Worm (Caenorhabditis elegans) whole organism, L4 larva: ENCODE measurements around the gene B0252.5.

ENCODE experiments used
- D1046.2 ChIP-seq: fragments of 200-800 bp; sonication (Bioruptor generic); IDR thresholded peaks from 2 replicates; pipeline ENCODE4 v1.3.6; 2022; ENCODE audit warnings: missing genetic modification characterization, missing compliant biosample characterization
- F26F4.8 ChIP-seq: fragments of 200-800 bp; sonication (Bioruptor generic); conservative IDR thresholded peaks from 2 replicates; pipeline ENCODE4 v1.3.6; 2022; ENCODE audit warnings: missing genetic modification characterization, missing compliant biosample characterization
- F37D6.2 ChIP-seq: sonication (generic microtip); optimal IDR thresholded peaks from 2 replicates; lab custom pipeline; 2016; ENCODE audit warnings: mild to moderate bottlenecking, missing genetic modification characterization, missing compliant biosample characterization
- T20F7.1 ChIP-seq: fragments of 200-800 bp; sonication (Bioruptor generic); optimal IDR thresholded peaks from 2 replicates; lab custom pipeline; 2018; ENCODE audit warnings: mild to moderate bottlenecking, missing genetic modification characterization, missing compliant biosample characterization
- Y105C5A.15 ChIP-seq: fragments of 200-800 bp; sonication (Bioruptor generic); IDR thresholded peaks from 2 replicates; pipeline ENCODE4 v1.3.6; 2022; ENCODE audit warnings: missing genetic modification characterization, missing compliant biosample characterization
- ZK546.5 ChIP-seq, 2 experiments: sonication (generic microtip); optimal IDR thresholded peaks; 2 replicates each; lab custom pipeline; 2017; ENCODE audit warnings: missing biosample characterization in 2 of 2, missing genetic modification characterization in 2 of 2
- aly-2 ChIP-seq: sonication (generic microtip); optimal IDR thresholded peaks from 2 replicates; lab custom pipeline; 2018; ENCODE audit warnings: missing biosample characterization, missing genetic modification characterization
- attf-4 ChIP-seq: sonication (generic microtip); optimal IDR thresholded peaks from 3 replicates; lab custom pipeline; 2017; ENCODE audit warnings: missing biosample characterization, missing genetic modification characterization
- ceh-82 ChIP-seq: sonication (generic microtip); optimal IDR thresholded peaks from 2 replicates; lab custom pipeline; 2017; ENCODE audit warnings: missing biosample characterization, missing genetic modification characterization
- ctbp-1 ChIP-seq: fragments of 200-800 bp; sonication (Bioruptor generic); IDR thresholded peaks from 2 replicates; pipeline ENCODE4 v1.3.6; 2022; ENCODE audit warnings: missing genetic modification reagents, missing genetic modification characterization, missing compliant biosample characterization
- daf-16 ChIP-seq, 3 experiments: sonication (generic microtip); optimal IDR thresholded peaks; 2 replicates each; lab custom pipeline; 2016 to 2017; ENCODE audit warnings: missing genetic modification characterization in 3 of 3, missing genetic modification reagents in 3 of 3, mild to moderate bottlenecking in 2 of 3, missing compliant biosample characterization in 2 of 3, missing biosample characterization in 1 of 3, moderate library complexity in 1 of 3
- daf-19 ChIP-seq: fragments of 200-800 bp; sonication (Bioruptor generic); conservative IDR thresholded peaks from 2 replicates; pipeline ENCODE4 v1.3.6; 2022; ENCODE audit warnings: missing genetic modification characterization, missing compliant biosample characterization
- daf-8 ChIP-seq: fragments of 200-800 bp; sonication (Bioruptor generic); IDR thresholded peaks from 2 replicates; pipeline ENCODE4 v1.3.6; 2022; ENCODE audit warnings: missing genetic modification characterization, missing compliant biosample characterization
- dmd-6 ChIP-seq: fragments of 200-800 bp; sonication (Bioruptor generic); IDR thresholded peaks from 2 replicates; pipeline ENCODE4 v1.3.6; 2022; ENCODE audit warnings: missing genetic modification reagents, missing genetic modification characterization, missing compliant biosample characterization
- dmd-9 ChIP-seq: fragments of 200-800 bp; sonication (Bioruptor generic); IDR thresholded peaks from 2 replicates; pipeline ENCODE4 v1.3.6; 2022; ENCODE audit warnings: missing genetic modification reagents, missing genetic modification characterization, missing compliant biosample characterization
- duxl-1 ChIP-seq: sonication (generic microtip); optimal IDR thresholded peaks from 2 replicates; lab custom pipeline; 2016; ENCODE audit warnings: mild to moderate bottlenecking, missing genetic modification characterization, moderate library complexity, missing compliant biosample characterization; ENCODE audit not compliant: poor library complexity
- dve-1 ChIP-seq: sonication (generic microtip); optimal IDR thresholded peaks from 2 replicates; lab custom pipeline; 2017; ENCODE audit warnings: antibody characterized with exemption, mild to moderate bottlenecking, missing genetic modification characterization, missing compliant biosample characterization; ENCODE audit not compliant: insufficient read depth
- hif-1 ChIP-seq, 2 experiments: sonication (generic microtip); optimal IDR thresholded peaks; 2 replicates each; lab custom pipeline; 2016 to 2017; ENCODE audit warnings: missing compliant biosample characterization in 2 of 2, missing genetic modification characterization in 2 of 2, missing genetic modification reagents in 2 of 2, missing genotype in 2 of 2, mild to moderate bottlenecking in 1 of 2
- hlh-30 ChIP-seq: sonication (generic microtip); optimal IDR thresholded peaks from 2 replicates; lab custom pipeline; 2017; ENCODE audit warnings: antibody characterized with exemption, mild to moderate bottlenecking, missing genetic modification characterization, missing compliant biosample characterization; ENCODE audit not compliant: insufficient read depth
- hmg-1.1 ChIP-seq: fragments of 200-800 bp; sonication (Bioruptor generic); IDR thresholded peaks from 2 replicates; pipeline ENCODE4 v1.3.6; 2022; ENCODE audit warnings: missing genetic modification reagents, missing genetic modification characterization, missing compliant biosample characterization
- lin-13 ChIP-seq: fragments of 150-350 bp; optimal IDR thresholded peaks from 2 replicates; lab custom pipeline; 2014; ENCODE audit warnings: missing biosample characterization, missing genetic modification reagents, missing genetic modification characterization
- lin-15B ChIP-seq: fragments of 150-350 bp; sonication (generic microtip); optimal IDR thresholded peaks from 3 replicates; lab custom pipeline; 2014; ENCODE audit warnings: missing biosample characterization, missing genetic modification characterization
- lin-29 ChIP-seq: fragments of 200-800 bp; sonication (Bioruptor generic); IDR thresholded peaks from 2 replicates; pipeline ENCODE4 v1.3.6; 2022; ENCODE audit warnings: missing genetic modification reagents, missing genetic modification characterization, missing compliant biosample characterization
- lsy-2 ChIP-seq, 2 experiments: fragments of 150-350 bp in 1 of 2; sonication (generic microtip) in 1 of 2; optimal IDR thresholded peaks; 2 replicates each; lab custom pipeline; 2014 to 2017; ENCODE audit warnings: missing biosample characterization in 2 of 2, missing genetic modification characterization in 2 of 2
- mdl-1 ChIP-seq, 2 experiments: fragments of 150-350 bp in 1 of 2; sonication (generic microtip) in 1 of 2; optimal IDR thresholded peaks; 2 replicates each; lab custom pipeline; 2014 to 2017; ENCODE audit warnings: missing biosample characterization in 2 of 2, missing genetic modification characterization in 2 of 2
- mdt-29 ChIP-seq: fragments of 200-800 bp; sonication (Bioruptor generic); IDR thresholded peaks from 2 replicates; pipeline ENCODE4 v1.3.6; 2022; ENCODE audit warnings: missing genetic modification reagents, missing genetic modification characterization, missing compliant biosample characterization
- mep-1 ChIP-seq: fragments of 150-350 bp; sonication (generic microtip); optimal IDR thresholded peaks from 3 replicates; lab custom pipeline; 2014; ENCODE audit warnings: missing biosample characterization, missing genetic modification characterization
- mes-2 ChIP-seq: sonication (generic microtip); optimal IDR thresholded peaks from 2 replicates; lab custom pipeline; 2016; ENCODE audit warnings: missing genotype, mild to moderate bottlenecking, missing genetic modification characterization, missing compliant biosample characterization; ENCODE audit not compliant: poor library complexity, severe bottlenecking
- mxl-3 ChIP-seq: fragments of 200-800 bp; sonication (Bioruptor generic); optimal IDR thresholded peaks from 2 replicates; lab custom pipeline; 2018; ENCODE audit warnings: mild to moderate bottlenecking, missing genetic modification characterization, missing compliant biosample characterization
- nhr-10 ChIP-seq: fragments of 150-350 bp; optimal IDR thresholded peaks from 2 replicates; lab custom pipeline; 2014; ENCODE audit warnings: missing biosample characterization, missing genetic modification characterization
- nhr-11 ChIP-seq: fragments of 150-350 bp; optimal IDR thresholded peaks from 2 replicates; lab custom pipeline; 2014; ENCODE audit warnings: missing biosample characterization, missing genetic modification characterization
- nhr-28 ChIP-seq: fragments of 150-350 bp; optimal IDR thresholded peaks from 2 replicates; lab custom pipeline; 2014; ENCODE audit warnings: missing biosample characterization, missing genetic modification characterization
- nhr-48 ChIP-seq: sonication (generic microtip); optimal IDR thresholded peaks from 2 replicates; lab custom pipeline; 2016; ENCODE audit warnings: mild to moderate bottlenecking, missing genetic modification characterization, missing compliant biosample characterization
- nhr-76 ChIP-seq: fragments of 150-350 bp; optimal IDR thresholded peaks from 2 replicates; lab custom pipeline; 2014; ENCODE audit warnings: missing biosample characterization, missing genetic modification characterization
- nhr-77 ChIP-seq: fragments of 150-350 bp; optimal IDR thresholded peaks from 2 replicates; lab custom pipeline; 2014; ENCODE audit warnings: missing biosample characterization, missing genetic modification characterization
- pha-4 ChIP-seq, 2 experiments: fragments of 150-350 bp in 1 of 2; fragments of 200-800 bp in 1 of 2; sonication (Bioruptor generic) in 1 of 2; IDR thresholded peaks in 1 of 2; optimal IDR thresholded peaks in 1 of 2; 2 replicates each; pipeline versions ENCODE4 v1.3.6 to Lab custom; 2014 to 2022; ENCODE audit warnings: missing genetic modification characterization in 2 of 2, missing genetic modification reagents in 2 of 2, missing biosample characterization in 1 of 2, missing compliant biosample characterization in 1 of 2
- php-3 ChIP-seq: fragments of 200-800 bp; sonication (Bioruptor generic); IDR thresholded peaks from 2 replicates; pipeline ENCODE4 v1.3.6; 2022; ENCODE audit warnings: missing genetic modification reagents, missing genetic modification characterization, missing compliant biosample characterization
- snpc-1.2 ChIP-seq: fragments of 200-800 bp; sonication (Bioruptor generic); IDR thresholded peaks from 2 replicates; pipeline ENCODE4 v1.3.6; 2022; ENCODE audit warnings: missing genetic modification reagents, missing genetic modification characterization, missing compliant biosample characterization
- spr-3 ChIP-seq: fragments of 200-800 bp; sonication (Bioruptor generic); optimal IDR thresholded peaks from 2 replicates; lab custom pipeline; 2018; ENCODE audit warnings: mild to moderate bottlenecking, missing genetic modification characterization, missing compliant biosample characterization
- tag-97 ChIP-seq: fragments of 200-800 bp; sonication (Bioruptor generic); IDR thresholded peaks from 2 replicates; pipeline ENCODE4 v1.3.6; 2022; ENCODE audit warnings: missing genetic modification characterization, missing compliant biosample characterization
- unc-39 ChIP-seq: sonication (generic microtip); optimal IDR thresholded peaks from 2 replicates; lab custom pipeline; 2017; ENCODE audit warnings: missing biosample characterization, missing genetic modification characterization
- unc-62 ChIP-seq, 3 experiments: fragments of 150-350 bp in 1 of 3; sonication (generic microtip); optimal IDR thresholded peaks in 2 of 3; peaks in 1 of 3; 1 replicate in 1 of 3; 2 replicates in 2 of 3; lab custom pipeline; 2014 to 2017; ENCODE audit warnings: missing biosample characterization in 3 of 3, missing genetic modification characterization in 3 of 3, missing genetic modification reagents in 3 of 3, missing genotype in 1 of 3
- zag-1 ChIP-seq: fragments of 150-350 bp; optimal IDR thresholded peaks from 2 replicates; lab custom pipeline; 2014; ENCODE audit warnings: missing biosample characterization, missing genetic modification characterization
- zfp-3 ChIP-seq: fragments of 200-800 bp; sonication (Bioruptor generic); conservative IDR thresholded peaks from 2 replicates; pipeline ENCODE4 v1.3.6; 2022; ENCODE audit warnings: missing genetic modification reagents, missing genetic modification characterization, missing compliant biosample characterization

The B0252.5 gene

DNA sequence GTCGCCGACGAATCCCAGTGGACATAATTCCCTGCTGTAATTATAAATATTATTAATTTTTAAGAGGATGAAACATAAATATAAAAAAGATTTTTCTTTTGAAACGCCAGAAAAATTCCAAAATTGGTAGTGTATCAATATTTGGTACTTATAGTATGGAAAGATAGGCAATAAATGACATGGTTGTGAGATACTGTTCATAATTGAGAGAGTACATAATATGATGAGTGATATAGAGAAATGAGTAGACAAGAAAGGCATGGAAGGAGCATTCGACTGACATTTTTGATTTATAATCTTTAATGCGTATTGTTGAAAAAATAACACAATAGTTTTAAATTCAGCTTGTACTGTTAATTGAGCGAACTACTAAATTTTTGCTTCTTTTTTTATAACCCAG is 21.2 kb downstream of the B0252.5 start, which contains the start of gene C44B7.11 (continued):
- TF ChIP-seq ceh-82 (tag; lab: Kevin White, UChicago) (no peak), tag-97 (no peak), nhr-48 (tag; lab: Kevin White, UChicago) (no peak), nhr-10 (no peak), dmd-6 (GFP tag; lab: Robert Waterston, UW) (no peak; the same call in 1 of the 2 replicates), lin-15B (no peak), D1046.2 (no peak), pha-4 (GFP tag; IDR thresholded peaks at IDR 0.05; lab: Robert Waterston, UW) (no peak), pha-4 (tag; optimal IDR thresholded peaks at IDR 0.05; lab: Kevin White, UChicago) (no peak), T20F7.1 (GFP tag; lab: Kevin White, UChicago) (no peak), php-3 (no peak), nhr-28 (peak; percentile 46), ctbp-1 (no peak), attf-4 (tag; lab: Kevin White, UChicago) (no peak), ZK546.5 (tag; optimal IDR thresholded peaks at IDR 0.05; lab: Kevin White, UChicago) (no peak), daf-19 (GFP tag; lab: Robert Waterston, UW) (no peak), snpc-1.2 (GFP tag; lab: Robert Waterston, UW) (no peak), aly-2 (tag; lab: Kevin White, UChicago) (no peak), dmd-9 (GFP tag; lab: Robert Waterston, UW) (no peak), lin-29 (GFP tag; lab: Robert Waterston, UW) (no peak), nhr-11 (tag; lab: Kevin White, UChicago) (no peak), daf-8 (GFP tag; lab: Robert Waterston, UW) (no peak), F26F4.8 (no peak), spr-3 (GFP tag; lab: Kevin White, UChicago) (no peak), hmg-1.1 (GFP tag; lab: Robert Waterston, UW) (no peak), mdl-1 (tag; optimal IDR thresholded peaks at IDR 0.05; lab: Kevin White, UChicago) (no peak)

ce11 chrII:6893589-6894245 is 25.0 kb downstream of the B0252.5 start, which contains the start of gene adal-1:
Gene adal-1 (minus strand): TSS chrII:6893639.
- TF ChIP-seq lsy-2 (tag; optimal IDR thresholded peaks at IDR 0.05; lab: Kevin White, UChicago) (peak in 1 of 2 experiments; percentile 55), zag-1 (tag; lab: Kevin White, UChicago) (no peak)
- TF ChIP-seq, all 104 proteins: peak for 1

ce11 chrII:6891838-6892237 is 26.8 kb downstream of the B0252.5 start:
- TF ChIP-seq duxl-1 (tag; lab: Kevin White, UChicago) (no peak), hmg-1.1 (GFP tag; lab: Robert Waterston, UW) (peak; percentile 9; the same call in 1 of the 2 replicates), hif-1 (tag; optimal IDR thresholded peaks at IDR 0.05; lab: Kevin White, UChicago) (peak in 1 of 2 experiments; percentile 13), mes-2 (tag; lab: Kevin White, UChicago) (peak; percentile 30), mdl-1 (tag; optimal IDR thresholded peaks at IDR 0.05; lab: Kevin White, UChicago) (peak in 1 of 2 experiments; percentile 63), unc-39 (tag; lab: Kevin White, UChicago) (no peak), dve-1 (tag; lab: Kevin White, UChicago) (peak; percentile 84), zfp-3 (GFP tag; lab: Robert Waterston, UW) (0 out of 2 replicates have a peak, but pooled peaks have one; percentile 41), mxl-3 (GFP tag; lab: Kevin White, UChicago) (peak; percentile 56), nhr-77 (peak; percentile 78), hlh-30 (tag; lab: Kevin White, UChicago) (peak; percentile 90), dmd-6 (GFP tag; lab: Robert Waterston, UW) (peak; percentile 59), mdt-29 (peak; percentile 87), pha-4 (GFP tag; IDR thresholded peaks at IDR 0.05; lab: Robert Waterston, UW) (peak; percentile 7; the same call in 1 of the 2 replicates), pha-4 (tag; optimal IDR thresholded peaks at IDR 0.05; lab: Kevin White, UChicago) (no peak), nhr-11 (tag; lab: Kevin White, UChicago) (peak; percentile 48), nhr-28 (peak; percentile 96), lsy-2 (tag; optimal IDR thresholded peaks at IDR 0.05; lab: Kevin White, UChicago) (peak; percentile 53 to 54), lin-13 (no peak), F37D6.2 (tag; lab: Kevin White, UChicago) (no peak), unc-62 (GFP tag; optimal IDR thresholded peaks at IDR 0.05 in 1 of 2; lab: Kevin White, UChicago) (peak in 1 of 2 experiments; percentile 92), unc-62 (tag; optimal IDR thresholded peaks at IDR 0.05; lab: Kevin White, UChicago) (no peak), nhr-10 (peak; percentile 73), Y105C5A.15 (GFP tag; lab: Robert Waterston, UW) (no peak), daf-16 (GFP tag; optimal IDR thresholded peaks at IDR 0.05; lab: Kevin White, UChicago) (no peak), daf-16 (tag; optimal IDR thresholded peaks at IDR 0.05; lab: Kevin White, UChicago) (peak; percentile 22), mep-1 (tag; lab: Kevin White, UChicago) (peak; percentile 48), nhr-76 (tag; lab: Kevin White, UChicago) (peak; percentile 27)
